Fruit fly (Drosophila melanogaster) whole organism: ENCODE data around the gene TFAM.

Experiments
- Dll ChIP-seq: fragments of >200 bp; optimal IDR thresholded peaks from 2 replicates; lab custom pipeline; 2017
- EcR ChIP-seq, 2 experiments: fragments of >200 bp; optimal IDR thresholded peaks; 2 replicates each; lab custom pipeline; 2017; ENCODE audit warnings: missing biosample characterization in 2 of 2, missing genetic modification characterization in 2 of 2, missing genetic modification reagents in 2 of 2
- pan ChIP-seq: fragments of >200 bp; optimal IDR thresholded peaks from 2 replicates; lab custom pipeline; 2017
- psq ChIP-seq: fragments of >200 bp; optimal IDR thresholded peaks from 2 replicates; lab custom pipeline; 2017

DNA sequence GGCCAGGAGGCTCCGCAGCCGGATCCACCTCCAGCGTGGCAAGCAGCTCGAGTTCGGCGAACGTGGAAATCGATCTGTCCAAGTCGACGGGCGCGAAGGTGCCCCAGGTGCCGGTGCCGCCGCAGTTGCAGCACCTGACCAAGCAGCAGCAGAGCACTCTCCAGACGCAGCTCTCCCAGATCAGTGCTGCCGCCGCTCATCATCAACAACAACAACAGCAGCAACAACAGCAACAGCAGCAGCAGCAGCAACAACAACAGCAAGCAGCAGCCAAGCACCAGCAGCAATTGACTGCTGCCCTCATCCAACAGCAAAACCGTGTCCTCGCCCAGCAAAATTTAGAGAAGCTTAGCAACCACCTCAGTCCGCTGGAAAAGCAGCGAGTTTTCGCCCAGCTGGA, 42.1 kb upstream of the TFAM start:
- TF ChIP-seq psq (lab: Kevin White, UChicago) (no peak), Dll (lab: Kevin White, UChicago) (no peak), pan (no peak), EcR (GFP tag; optimal IDR thresholded peaks at IDR 0.05; lab: Kevin White, UChicago) (no peak)
